Worm (Caenorhabditis elegans) whole organism, L4/young adult: ENCODE measurements around the gene F55C9.6.

Experiments
- W03F9.2 ChIP-seq: fragments of 150-350 bp; optimal IDR thresholded peaks from 2 replicates; lab custom pipeline; 2014; ENCODE audit warnings: missing biosample characterization, missing genetic modification characterization
- him-1 ChIP-seq: sonication (generic microtip); optimal IDR thresholded peaks from 2 replicates; lab custom pipeline; 2016; ENCODE audit warnings: missing genotype, missing genetic modification reagents, missing genetic modification characterization, missing compliant biosample characterization

DNA sequence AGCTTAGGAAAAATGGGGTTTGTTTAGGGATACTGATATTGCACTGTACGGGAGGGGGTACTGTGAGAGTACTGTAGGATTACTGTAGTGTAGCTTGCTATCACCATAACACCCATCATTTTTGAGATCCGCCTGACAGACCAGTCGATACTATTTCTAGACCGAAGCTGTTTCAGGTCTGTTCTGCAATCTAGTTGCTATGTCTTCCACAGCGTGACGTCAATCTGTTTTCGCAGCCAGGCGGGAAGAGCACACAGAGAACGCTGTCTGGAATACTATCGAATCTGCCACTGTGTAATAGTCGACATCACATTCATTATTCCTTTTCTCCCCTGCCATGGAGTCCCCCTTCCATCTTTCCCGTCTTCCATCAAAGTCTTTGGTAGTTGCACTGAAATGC, 44.8 kb downstream of the F55C9.6 start, which contains the start of gene F21D9.11:
- no peak for TF ChIP-seq him-1
- no peak for TF ChIP-seq W03F9.2
